Fruit fly (Drosophila melanogaster) whole organism, embryonic: ENCODE data around the gene Ciz1.

Experiments used
- Bgb ChIP-seq: fragments of 200-800 bp; sonication (Bioruptor generic); IDR thresholded peaks from 2 replicates; pipeline ENCODE4 v1.3.6; 2022; ENCODE audit warnings: missing biosample characterization, missing genetic modification characterization; ENCODE audit not compliant: partially characterized antibody
- Blimp-1 ChIP-seq: fragments of 200-800 bp; sonication (Bioruptor generic); optimal IDR thresholded peaks from 3 replicates; lab custom pipeline; 2018; ENCODE audit warnings: missing biosample characterization, missing genetic modification characterization, mild to moderate bottlenecking, moderate library complexity, missing genetic modification reagents
- CG10267 ChIP-seq: fragments of 200-800 bp; sonication (Bioruptor generic); optimal IDR thresholded peaks from 2 replicates; lab custom pipeline; 2018; ENCODE audit warnings: missing biosample characterization, mild to moderate bottlenecking, missing genetic modification characterization, moderate library complexity
- CG11504 ChIP-seq: fragments of 200-800 bp; sonication (Bioruptor generic); optimal IDR thresholded peaks from 3 replicates; lab custom pipeline; 2019; ENCODE audit warnings: missing biosample characterization, mild to moderate bottlenecking, missing genetic modification characterization, moderate library complexity
- CG13624 ChIP-seq: fragments of 200-800 bp; sonication (Bioruptor generic); optimal IDR thresholded peaks from 2 replicates; lab custom pipeline; 2016; ENCODE audit warnings: missing biosample characterization, missing genetic modification characterization
- CG14710 ChIP-seq: fragments of 200-800 bp; sonication (Bioruptor generic); optimal IDR thresholded peaks from 3 replicates; lab custom pipeline; 2019; ENCODE audit warnings: missing biosample characterization, mild to moderate bottlenecking, missing genetic modification characterization, moderate library complexity
- CG1602 ChIP-seq: fragments of 200-800 bp; sonication (Bioruptor generic); optimal IDR thresholded peaks from 3 replicates; lab custom pipeline; 2016; ENCODE audit warnings: missing biosample characterization, missing genetic modification characterization
- CG16813 ChIP-seq: fragments of 200-800 bp; sonication (Bioruptor generic); IDR thresholded peaks from 3 replicates; pipeline ENCODE4 v1.3.6; 2022; ENCODE audit warnings: missing biosample characterization, missing genetic modification characterization; ENCODE audit not compliant: partially characterized antibody
- CG17186 ChIP-seq: fragments of 200-800 bp; sonication (Bioruptor generic); optimal IDR thresholded peaks from 3 replicates; lab custom pipeline; 2017; ENCODE audit warnings: missing biosample characterization, missing genetic modification reagents, missing genetic modification characterization
- CG17612 ChIP-seq: fragments of 200-800 bp; sonication (Bioruptor generic); IDR thresholded peaks from 2 replicates; pipeline ENCODE4 v1.3.6; 2022; ENCODE audit warnings: missing biosample characterization, missing genetic modification characterization
- CG32532 ChIP-seq: fragments of 200-800 bp; sonication (Bioruptor generic); IDR thresholded peaks from 2 replicates; pipeline ENCODE4 v1.3.6; 2022; ENCODE audit warnings: missing biosample characterization, missing genetic modification characterization
- CG4820 ChIP-seq: fragments of 200-800 bp; sonication (Bioruptor generic); optimal IDR thresholded peaks from 3 replicates; lab custom pipeline; 2016; ENCODE audit warnings: missing biosample characterization, missing genetic modification characterization
- CG6689 ChIP-seq: fragments of 200-800 bp; sonication (Bioruptor generic); IDR thresholded peaks from 2 replicates; pipeline ENCODE4 v1.3.6; 2022; ENCODE audit warnings: missing biosample characterization, missing genetic modification characterization
- CG7357 ChIP-seq: fragments of 200-800 bp; sonication (Bioruptor generic); IDR thresholded peaks from 3 replicates; pipeline ENCODE4 v1.3.6; 2022; ENCODE audit warnings: missing biosample characterization, missing genetic modification characterization
- CG7745 ChIP-seq: fragments of 200-800 bp; sonication (Bioruptor generic); optimal IDR thresholded peaks from 2 replicates; lab custom pipeline; 2018; ENCODE audit warnings: missing biosample characterization, mild to moderate bottlenecking, missing genetic modification characterization, moderate library complexity
- CG7928 ChIP-seq: fragments of 200-800 bp; sonication (Bioruptor generic); optimal IDR thresholded peaks from 2 replicates; lab custom pipeline; 2017; ENCODE audit warnings: missing biosample characterization, mild to moderate bottlenecking, missing genetic modification characterization
- CG8290 ChIP-seq, 3 experiments: fragments of 200-800 bp; sonication (Bioruptor generic); optimal IDR thresholded peaks; 2 replicates each; lab custom pipeline; 2016 to 2019; ENCODE audit warnings: missing biosample characterization in 3 of 3, missing genetic modification characterization in 3 of 3, mild to moderate bottlenecking in 2 of 3, moderate library complexity in 1 of 3
- CG8359 ChIP-seq: fragments of 200-800 bp; sonication (Bioruptor generic); optimal IDR thresholded peaks from 2 replicates; lab custom pipeline; 2017; ENCODE audit warnings: missing biosample characterization, mild to moderate bottlenecking, missing genetic modification characterization, borderline replicate concordance
- CG9437 ChIP-seq: fragments of 200-800 bp; sonication (Bioruptor generic); optimal IDR thresholded peaks from 2 replicates; lab custom pipeline; 2018; ENCODE audit warnings: missing biosample characterization, mild to moderate bottlenecking, missing genetic modification characterization
- Deaf1 ChIP-seq: fragments of 200-800 bp; optimal IDR thresholded peaks from 3 replicates; lab custom pipeline; 2019; ENCODE audit warnings: missing biosample characterization, mild to moderate bottlenecking, missing genetic modification characterization, moderate library complexity
- Dek ChIP-seq: fragments of 200-800 bp; sonication (Bioruptor generic); optimal IDR thresholded peaks from 3 replicates; lab custom pipeline; 2019; ENCODE audit warnings: missing biosample characterization, mild to moderate bottlenecking, missing genetic modification characterization, moderate library complexity
- Dip3 ChIP-seq: fragments of 200-800 bp; sonication (Bioruptor generic); optimal IDR thresholded peaks from 3 replicates; lab custom pipeline; 2016; ENCODE audit warnings: missing biosample characterization, missing genetic modification characterization
- Ets65A ChIP-seq: fragments of 200-800 bp; sonication (Bioruptor generic); peaks from one replicate; lab custom pipeline; 2016; ENCODE audit warnings: missing biosample characterization, missing genetic modification characterization
- MBD-R2 ChIP-seq: fragments of 200-800 bp; sonication (Bioruptor generic); IDR thresholded peaks from 2 replicates; pipeline ENCODE4 v1.3.6; 2022; ENCODE audit warnings: missing biosample characterization, missing genetic modification characterization
- Max ChIP-seq: fragments of 200-800 bp; sonication (Bioruptor generic); optimal IDR thresholded peaks from 2 replicates; lab custom pipeline; 2016; ENCODE audit warnings: missing biosample characterization, mild to moderate bottlenecking, missing genetic modification characterization
- Med ChIP-seq: fragments of 200-800 bp; sonication (Bioruptor generic); peaks from one replicate; lab custom pipeline; 2016; ENCODE audit warnings: missing biosample characterization, missing genetic modification characterization, mild to moderate bottlenecking, inconsistent platforms, moderate library complexity
- Nf-YA ChIP-seq: fragments of 200-800 bp; sonication (Bioruptor generic); IDR thresholded peaks from 2 replicates; pipeline ENCODE4 v1.3.6; 2022; ENCODE audit warnings: missing biosample characterization, missing genetic modification characterization
- NfI ChIP-seq: fragments of 200-800 bp; sonication (Bioruptor generic); optimal IDR thresholded peaks from 3 replicates; lab custom pipeline; 2018; ENCODE audit warnings: missing biosample characterization, mild to moderate bottlenecking, missing genetic modification characterization, moderate library complexity
- PHDP ChIP-seq: fragments of 200-800 bp; sonication (Bioruptor generic); optimal IDR thresholded peaks from 3 replicates; lab custom pipeline; 2018; ENCODE audit warnings: missing biosample characterization, mild to moderate bottlenecking, missing genetic modification characterization, moderate library complexity
- Sin3A ChIP-seq: fragments of >200 bp; optimal IDR thresholded peaks from 2 replicates; lab custom pipeline; 2018
- Ssrp ChIP-seq: fragments of 200-800 bp; sonication (Bioruptor generic); optimal IDR thresholded peaks from 2 replicates; lab custom pipeline; 2018; ENCODE audit warnings: missing biosample characterization, mild to moderate bottlenecking, missing genetic modification characterization, moderate library complexity
- Stat92E ChIP-seq, 3 experiments: fragments of >200 bp in 2 of 3; fragments of 200-800 bp in 1 of 3; sonication (Bioruptor generic) in 1 of 3; optimal IDR thresholded peaks; 2 replicates each; lab custom pipeline; 2017 to 2019; ENCODE audit warnings: missing biosample characterization in 3 of 3, missing genetic modification characterization in 3 of 3, mild to moderate bottlenecking in 1 of 3, moderate library complexity in 1 of 3
- corto ChIP-seq: fragments of 200-800 bp; sonication (Bioruptor generic); optimal IDR thresholded peaks from 2 replicates; lab custom pipeline; 2016; ENCODE audit warnings: missing biosample characterization, mild to moderate bottlenecking, missing genetic modification characterization, moderate library complexity
- croc ChIP-seq: fragments of 200-800 bp; sonication (Bioruptor generic); conservative IDR thresholded peaks from 3 replicates; pipeline ENCODE4 v1.3.6; 2022; ENCODE audit warnings: missing biosample characterization, missing genetic modification characterization
- dm ChIP-seq: fragments of 200-800 bp; sonication (Bioruptor generic); optimal IDR thresholded peaks from 3 replicates; lab custom pipeline; 2016; ENCODE audit warnings: missing biosample characterization, missing genetic modification characterization
- dmrt99B ChIP-seq: fragments of 200-800 bp; sonication (Bioruptor generic); optimal IDR thresholded peaks from 2 replicates; lab custom pipeline; 2018; ENCODE audit warnings: missing biosample characterization, mild to moderate bottlenecking, missing genetic modification characterization, moderate library complexity
- fd96Cb ChIP-seq: fragments of 200-800 bp; sonication (Bioruptor generic); optimal IDR thresholded peaks from 2 replicates; lab custom pipeline; 2018; ENCODE audit warnings: missing biosample characterization, mild to moderate bottlenecking, missing genetic modification characterization, moderate library complexity
- gsb-n ChIP-seq: fragments of 200-800 bp; sonication (Bioruptor generic); optimal IDR thresholded peaks from 3 replicates; lab custom pipeline; 2018; ENCODE audit warnings: missing biosample characterization, mild to moderate bottlenecking, missing genetic modification characterization
- ham ChIP-seq: fragments of 200-800 bp; sonication (Bioruptor generic); IDR thresholded peaks from 2 replicates; pipeline ENCODE4 v1.3.6; 2022; ENCODE audit warnings: missing biosample characterization, missing genetic modification characterization
- insv ChIP-seq, 2 experiments: fragments of 200-800 bp; sonication (Bioruptor generic); optimal IDR thresholded peaks; 3 replicates each; lab custom pipeline; 2016 to 2018; ENCODE audit warnings: missing biosample characterization in 2 of 2, missing genetic modification characterization in 2 of 2
- inv ChIP-seq: fragments of 200-800 bp; sonication (Bioruptor generic); IDR thresholded peaks from 2 replicates; pipeline ENCODE4 v1.3.6; 2022; ENCODE audit warnings: missing biosample characterization, missing genetic modification characterization; ENCODE audit not compliant: partially characterized antibody
- pita ChIP-seq: fragments of 200-800 bp; sonication (Bioruptor generic); optimal IDR thresholded peaks from 2 replicates; lab custom pipeline; 2017; ENCODE audit warnings: missing biosample characterization, mild to moderate bottlenecking, missing genetic modification characterization
- pnt ChIP-seq: fragments of 200-800 bp; sonication (Bioruptor generic); optimal IDR thresholded peaks from 3 replicates; lab custom pipeline; 2016; ENCODE audit warnings: missing biosample characterization, missing genetic modification characterization
- seq ChIP-seq: fragments of 200-800 bp; sonication (Bioruptor generic); IDR thresholded peaks from 2 replicates; pipeline ENCODE4 v1.3.6; 2022; ENCODE audit warnings: missing biosample characterization, missing genetic modification characterization
- sna ChIP-seq: fragments of 200-800 bp; sonication (Bioruptor generic); IDR thresholded peaks from 2 replicates; pipeline ENCODE4 v1.3.6; 2022; ENCODE audit warnings: missing biosample characterization, missing genetic modification characterization; ENCODE audit not compliant: partially characterized antibody
- so ChIP-seq: fragments of 200-800 bp; sonication (Bioruptor generic); IDR thresholded peaks from 3 replicates; pipeline ENCODE4 v1.3.6; 2022; ENCODE audit warnings: missing biosample characterization, missing genetic modification characterization
- toy ChIP-seq: fragments of 200-800 bp; sonication (Bioruptor generic); IDR thresholded peaks from 2 replicates; pipeline ENCODE4 v1.3.6; 2022; ENCODE audit warnings: missing biosample characterization, missing genetic modification characterization
- trem ChIP-seq: fragments of 200-800 bp; optimal IDR thresholded peaks from 3 replicates; lab custom pipeline; 2019; ENCODE audit warnings: missing biosample characterization, mild to moderate bottlenecking, missing genetic modification characterization, moderate library complexity
- wor ChIP-seq: fragments of 200-800 bp; sonication (Bioruptor generic); IDR thresholded peaks from 2 replicates; pipeline ENCODE4 v1.3.6; 2022; ENCODE audit warnings: missing biosample characterization, missing genetic modification characterization

Gene Ciz1

DNA sequence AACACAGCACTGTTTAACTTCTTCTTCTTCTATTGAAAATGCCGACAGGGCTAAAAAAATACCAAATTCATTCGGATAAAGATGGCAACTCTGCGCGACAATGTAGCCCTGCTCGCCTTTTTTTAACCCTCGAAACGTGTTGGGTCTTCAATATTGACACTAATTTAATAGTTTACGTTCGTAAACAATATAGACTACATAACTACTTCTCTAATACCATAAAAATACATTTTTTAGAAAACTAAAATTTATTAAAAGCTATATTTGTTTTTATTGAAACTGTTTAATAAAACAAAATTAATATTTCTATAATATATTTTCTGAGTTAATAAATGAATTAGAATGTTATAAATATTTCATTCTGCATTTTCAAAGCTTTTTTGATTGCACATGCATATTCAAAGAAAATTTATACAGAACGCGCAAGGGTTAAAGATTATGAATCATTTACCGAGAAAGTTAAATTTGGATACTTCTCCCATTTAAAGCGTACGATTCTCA is 24.2 kb downstream of the Ciz1 start, which contains the start of the genes Taf2 and CalpB (continued):
- peak; percentile 97 for TF ChIP-seq CG7928 (GFP tag; lab: Kevin White, UChicago)
- peak; percentile 64 for TF ChIP-seq CG8359 (GFP tag; lab: Kevin White, UChicago)
- TF ChIP-seq toy: peak; percentile 66; the same call in 1 of the 2 replicates
- TF ChIP-seq Dek (tag; lab: Kevin White, UChicago): peak; percentile 90
- peak; percentile 55; the same call in 1 of the 2 replicates for TF ChIP-seq Nf-YA (GFP tag; lab: Robert Waterston, UW)
- no peak for TF ChIP-seq corto (GFP tag; lab: Kevin White, UChicago)
- peak; percentile 87 for TF ChIP-seq CG32532 (GFP tag; lab: Robert Waterston, UW)
- no peak for TF ChIP-seq so
- peak; percentile 72 for TF ChIP-seq dm (GFP tag; lab: Kevin White, UChicago)
- no peak for TF ChIP-seq CG8290 (GFP tag; optimal IDR thresholded peaks at IDR 0.05; lab: Kevin White, UChicago)
- no peak for TF ChIP-seq CG8290 (tag; optimal IDR thresholded peaks at IDR 0.05; lab: Kevin White, UChicago)
- peak; percentile 59; the same call in 2 of the 3 replicates for TF ChIP-seq CG7357 (GFP tag; lab: Robert Waterston, UW)
- peak; percentile 81 for TF ChIP-seq CG4820 (GFP tag; lab: Kevin White, UChicago)
- peak; percentile 97 for TF ChIP-seq CG14710 (tag; lab: Kevin White, UChicago)
- peak; percentile 73 for TF ChIP-seq NfI (GFP tag; lab: Kevin White, UChicago)
- peak; percentile 82 for TF ChIP-seq Deaf1 (tag; lab: Kevin White, UChicago)
- peak; percentile 23 for TF ChIP-seq CG13624 (GFP tag; lab: Kevin White, UChicago)
- TF ChIP-seq Sin3A: peak; percentile 25
- peak; percentile 89 for TF ChIP-seq CG10267 (tag; lab: Kevin White, UChicago)
- TF ChIP-seq CG17612: peak; percentile 53; the same call in 1 of the 2 replicates
- peak; percentile 54 for TF ChIP-seq Ets65A (GFP tag; lab: Kevin White, UChicago)
- no peak for TF ChIP-seq CG7745 (tag; lab: Kevin White, UChicago)
- TF ChIP-seq Ssrp (tag; lab: Kevin White, UChicago): peak; percentile 86
- peak; percentile 90 for TF ChIP-seq PHDP
- peak in 1 of 3 experiments; percentile 79 for TF ChIP-seq Stat92E (GFP tag; optimal IDR thresholded peaks at IDR 0.05; lab: Kevin White, UChicago)
- TF ChIP-seq gsb-n (tag; lab: Kevin White, UChicago): peak; percentile 91
- peak; percentile 87 for TF ChIP-seq Blimp-1 (GFP tag; lab: Kevin White, UChicago)
- TF ChIP-seq CG6689: peak; percentile 91
- TF ChIP-seq trem (tag; lab: Kevin White, UChicago): peak; percentile 92
- no peak for TF ChIP-seq pnt (GFP tag; lab: Kevin White, UChicago)
- peak; percentile 39 for TF ChIP-seq Dip3 (GFP tag; lab: Kevin White, UChicago)
- TF ChIP-seq sna: no peak
- TF ChIP-seq Med: peak; percentile 84
- no peak; the same call in 2 of the 3 replicates for TF ChIP-seq CG16813 (GFP tag; lab: Robert Waterston, UW)
- no peak for TF ChIP-seq ham (GFP tag; lab: Robert Waterston, UW)
- peak; percentile 54 for TF ChIP-seq Max
- TF ChIP-seq insv (GFP tag; optimal IDR thresholded peaks at IDR 0.05; lab: Kevin White, UChicago): peak in 1 of 2 experiments; percentile 4
- peak; percentile 82 for TF ChIP-seq MBD-R2 (GFP tag; lab: Robert Waterston, UW)
- peak; percentile 84 for TF ChIP-seq CG9437 (GFP tag; lab: Kevin White, UChicago)
- peak; percentile 96 for TF ChIP-seq CG11504 (tag; lab: Kevin White, UChicago)
- TF ChIP-seq dmrt99B (tag; lab: Kevin White, UChicago): peak; percentile 92
- TF ChIP-seq fd96Cb (tag; lab: Kevin White, UChicago): peak; percentile 93
- no peak for TF ChIP-seq pita (GFP tag; lab: Kevin White, UChicago)
- TF ChIP-seq CG17186 (GFP tag; lab: Kevin White, UChicago): no peak
- TF ChIP-seq Bgb (GFP tag; lab: Robert Waterston, UW): peak; percentile 26; the same call in 1 of the 2 replicates
- TF ChIP-seq croc: peak; percentile 72
- no peak for TF ChIP-seq inv (GFP tag; lab: Robert Waterston, UW)
- TF ChIP-seq wor (GFP tag; lab: Robert Waterston, UW): peak; percentile 67
- TF ChIP-seq seq (GFP tag; lab: Robert Waterston, UW): peak; percentile 56; the same call in 1 of the 2 replicates
- TF ChIP-seq CG1602 (GFP tag; lab: Kevin White, UChicago): peak; percentile 76
